Worm (Caenorhabditis elegans): ENCODE measurements around the gene chil-26.

Gene chil-26

ce11 chrII:9522986-9523385 lies 48.1 kb downstream of the chil-26 start, which contains the start of gene AH6.17:
AH6.17 (plus strand) TSS chrII:9523170.
- TF ChIP-seq eor-1 (tag; optimal IDR thresholded peaks at IDR 0.05) (no peak), nfya-1 (tag; optimal IDR thresholded peaks at IDR 0.05; ENCODE audit: insufficient read depth) (no peak), sea-2 (GFP tag; optimal IDR thresholded peaks at IDR 0.05) (no peak), mml-1 (tag; optimal IDR thresholded peaks at IDR 0.05) (no peak), lsy-12 (tag; optimal IDR thresholded peaks at IDR 0.05) (no peak), mdl-1 (tag; optimal IDR thresholded peaks at IDR 0.05) (no peak), ceh-16 (tag; optimal IDR thresholded peaks at IDR 0.05) (no peak), lin-15B (tag; optimal IDR thresholded peaks at IDR 0.05) (no peak), nhr-67 (tag; optimal IDR thresholded peaks at IDR 0.05) (no peak), elt-1 (tag; optimal IDR thresholded peaks at IDR 0.05) (no peak), elt-3 (tag; optimal IDR thresholded peaks at IDR 0.05) (no peak), pqm-1 (tag; optimal IDR thresholded peaks at IDR 0.05) (no peak), fos-1 (tag; optimal IDR thresholded peaks at IDR 0.05) (no peak)

ce11 chrII:9523539-9524224 lies 48.8 kb downstream of the chil-26 start, which contains the start of gene mex-6:
mex-6 (plus strand) TSS chrII:9524174.
- TF ChIP-seq hmg-11 (tag; optimal IDR thresholded peaks at IDR 0.05) (no peak), nhr-12 (tag; optimal IDR thresholded peaks at IDR 0.05) (no peak), nhr-43 (tag; optimal IDR thresholded peaks at IDR 0.05; ENCODE audit: poor library complexity, severe bottlenecking) (no peak), lin-39 (tag; optimal IDR thresholded peaks at IDR 0.05) (no peak), mml-1 (tag; optimal IDR thresholded peaks at IDR 0.05) (no peak), egl-5 (tag; optimal IDR thresholded peaks at IDR 0.05) (no peak), fos-1 (tag; optimal IDR thresholded peaks at IDR 0.05) (no peak), egl-27 (tag; optimal IDR thresholded peaks at IDR 0.05) (no peak), ceh-82 (tag; optimal IDR thresholded peaks at IDR 0.05) (no peak), nhr-237 (tag; optimal IDR thresholded peaks at IDR 0.05) (no peak), nhr-76 (tag; optimal IDR thresholded peaks at IDR 0.05) (no peak), ama-1 (optimal IDR thresholded peaks at IDR 0.05) (no peak), lin-15B (tag; optimal IDR thresholded peaks at IDR 0.05) (no peak), unc-62 (GFP tag; optimal IDR thresholded peaks at IDR 0.05) (no peak), sea-2 (GFP tag; optimal IDR thresholded peaks at IDR 0.05) (no peak), nfya-1 (tag; optimal IDR thresholded peaks at IDR 0.05; ENCODE audit: insufficient read depth) (no peak), nhr-23 (tag; optimal IDR thresholded peaks at IDR 0.05) (no peak), ztf-11 (tag; optimal IDR thresholded peaks at IDR 0.05) (no peak), aly-2 (tag; optimal IDR thresholded peaks at IDR 0.05) (no peak)
